Fruit fly (Drosophila melanogaster): Measurements from ENCODE around the gene QC.

QC gene

dm6 chr3L:5881310-5882208 lies 20.7 kb downstream of the QC start (continued):
- TF ChIP-seq spab (GFP tag; optimal IDR thresholded peaks at IDR 0.05): no peak
- TF ChIP-seq fd85E (GFP tag; optimal IDR thresholded peaks at IDR 0.05): no peak
- no peak for TF ChIP-seq topi (GFP tag; optimal IDR thresholded peaks at IDR 0.05)
- no peak for TF ChIP-seq Eip75B (GFP tag; optimal IDR thresholded peaks at IDR 0.05)
- TF ChIP-seq CG3032 (tag; optimal IDR thresholded peaks at IDR 0.05): no peak
- no peak for TF ChIP-seq CG11762 (GFP tag; optimal IDR thresholded peaks at IDR 0.05; ENCODE audit: insufficient read depth)
- TF ChIP-seq net (GFP tag; optimal IDR thresholded peaks at IDR 0.05): no peak
- peak; percentile 26 for TF ChIP-seq Sox102F (GFP tag; optimal IDR thresholded peaks at IDR 0.05)
- peak; percentile 43 for TF ChIP-seq CG31627 (GFP tag; optimal IDR thresholded peaks at IDR 0.05)
- no peak for TF ChIP-seq CG6854 (GFP tag; optimal IDR thresholded peaks at IDR 0.05)
- peak; percentile 27 for TF ChIP-seq Sox14 (GFP tag; optimal IDR thresholded peaks at IDR 0.05)
- no peak for TF ChIP-seq CG16779 (tag; optimal IDR thresholded peaks at IDR 0.05)
- TF ChIP-seq CG9139 (GFP tag; optimal IDR thresholded peaks at IDR 0.05): no peak
- TF ChIP-seq CG8119 (GFP tag; IDR thresholded peaks at IDR 0.05): 0 out of 3 replicates have a peak, but pooled peaks have one; percentile 13
- TF ChIP-seq CG32006 (GFP tag; optimal IDR thresholded peaks at IDR 0.05): no peak
- peak; percentile 18 for TF ChIP-seq fd59A (GFP tag; optimal IDR thresholded peaks at IDR 0.05)
- TF ChIP-seq Ets21C (GFP tag; optimal IDR thresholded peaks at IDR 0.05): peak; percentile 4
- TF ChIP-seq CG15336 (GFP tag; IDR thresholded peaks at IDR 0.05): no peak

dm6 chr3L:5878734-5879291 lies 23.4 kb downstream of the QC start:
- TF ChIP-seq Eip75B (GFP tag; optimal IDR thresholded peaks at IDR 0.05) (no peak), Gug (GFP tag; IDR thresholded peaks at IDR 0.05) (no peak), CG6163 (GFP tag; IDR thresholded peaks at IDR 0.05) (no peak), fd59A (GFP tag; optimal IDR thresholded peaks at IDR 0.05) (no peak), CG34406 (GFP tag; optimal IDR thresholded peaks at IDR 0.05) (no peak), pdm3 (GFP tag; optimal IDR thresholded peaks at IDR 0.05) (no peak), OdsH (GFP tag; optimal IDR thresholded peaks at IDR 0.05) (no peak), achi (GFP tag; optimal IDR thresholded peaks at IDR 0.05) (no peak), Eip93F (GFP tag; optimal IDR thresholded peaks at IDR 0.05) (no peak), cyc (GFP tag; optimal IDR thresholded peaks at IDR 0.05) (no peak), CG31627 (GFP tag; optimal IDR thresholded peaks at IDR 0.05) (no peak), Eip78C (GFP tag) (no peak), Hr39 (GFP tag; optimal IDR thresholded peaks at IDR 0.05) (no peak), CG4318 (GFP tag; optimal IDR thresholded peaks at IDR 0.05) (no peak), Sox102F (GFP tag; optimal IDR thresholded peaks at IDR 0.05) (no peak), CG16779 (tag; optimal IDR thresholded peaks at IDR 0.05) (no peak)

- TF ChIP-seq CG3032 (tag; optimal IDR thresholded peaks at IDR 0.05) (no peak), vri (GFP tag; optimal IDR thresholded peaks at IDR 0.05) (no peak), CG8632 (GFP tag; optimal IDR thresholded peaks at IDR 0.05) (no peak), Hr38 (GFP tag; optimal IDR thresholded peaks at IDR 0.05) (no peak), Sox15 (GFP tag; optimal IDR thresholded peaks at IDR 0.05) (no peak)
These were observed 29.2 kb downstream of the QC start, which contains the start of gene CG18586 for dm6 chr3L:5873011-5873410. Gene CG18586 (plus strand): TSS chr3L:5873311.

- no peak for TF ChIP-seq lz (GFP tag; optimal IDR thresholded peaks at IDR 0.05)
These were observed 31.1 kb downstream of the QC start, which contains the start of gene CG5568 for dm6 chr3L:5871201-5871600. Gene CG5568 (plus strand): TSS chr3L:5871501.
